In genomic region chr3L:20375878-20376563, dm6 we compare ENCODE assay signal across 1 fruit fly cellular context.
TF ChIP-seq lines count a peak whose summit lies in the region.

Ide (minus strand) TSS chr3L:20375896.
RhoBTB (plus strand) TSS chr3L:20376242.

TF ChIP-seq in whole organism, embryonic, 481 proteins besides CTCF, POLR2A, EP300 and RAD21 (continued from another document and continues in another):
- TF ChIP-seq CG1024 (GFP tag; IDR thresholded peaks at IDR 0.05; lab: Robert Waterston, UW) (no peak), YL-1 (GFP tag; optimal IDR thresholded peaks at IDR 0.05; lab: Kevin White, UChicago) (peak; percentile 50), Oaz (GFP tag; IDR thresholded peaks at IDR 0.05; lab: Robert Waterston, UW) (peak; percentile 56), ftz-f1 (GFP tag; optimal IDR thresholded peaks at IDR 0.05; lab: Kevin White, UChicago) (peak; percentile 28), fd102C (GFP tag; optimal IDR thresholded peaks at IDR 0.05; lab: Kevin White, UChicago) (no peak), ssp (GFP tag; IDR thresholded peaks at IDR 0.05; lab: Robert Waterston, UW) (peak; percentile 67; the same call in 1 of the 2 replicates), Camta (GFP tag; optimal IDR thresholded peaks at IDR 0.05; lab: Kevin White, UChicago) (peak; percentile 85), CG10959 (GFP tag; IDR thresholded peaks at IDR 0.05; lab: Robert Waterston, UW) (no peak), stwl (tag; optimal IDR thresholded peaks at IDR 0.05; lab: Kevin White, UChicago) (peak; percentile 63), CG16813 (GFP tag; IDR thresholded peaks at IDR 0.05; lab: Robert Waterston, UW; ENCODE audit: partially characterized antibody) (peak; percentile 39; the same call in 1 of the 3 replicates), aop (GFP tag; IDR thresholded peaks at IDR 0.05; lab: Robert Waterston, UW) (no peak), CG17359 (tag; optimal IDR thresholded peaks at IDR 0.05; lab: Kevin White, UChicago) (peak; percentile 71), CG8089 (GFP tag; optimal IDR thresholded peaks at IDR 0.05; lab: Kevin White, UChicago) (peak; percentile 77), nerfin-1 (tag; optimal IDR thresholded peaks at IDR 0.05; lab: Kevin White, UChicago) (peak; percentile 54), CG43689 (GFP tag; IDR thresholded peaks at IDR 0.05; lab: Robert Waterston, UW) (no peak), da (GFP tag; optimal IDR thresholded peaks at IDR 0.05; lab: Kevin White, UChicago) (peak; percentile 67), Doc2 (GFP tag; IDR thresholded peaks at IDR 0.05; lab: Robert Waterston, UW) (peak; percentile 48; the same call in 1 of the 2 replicates), E2f1 (GFP tag; IDR thresholded peaks at IDR 0.05; lab: Robert Waterston, UW) (peak; percentile 46; the same call in 1 of the 2 replicates), jigr1 (GFP tag; IDR thresholded peaks at IDR 0.05; lab: Robert Waterston, UW) (peak; percentile 15; the same call in 1 of the 3 replicates), CG14441 (GFP tag; IDR thresholded peaks at IDR 0.05; lab: Robert Waterston, UW) (peak; percentile 75), Hand (GFP tag; optimal IDR thresholded peaks at IDR 0.05; lab: Kevin White, UChicago) (no peak), CG1792 (GFP tag; optimal IDR thresholded peaks at IDR 0.05; lab: Kevin White, UChicago) (peak; percentile 73), Mrtf (GFP tag; IDR thresholded peaks at IDR 0.05; lab: Robert Waterston, UW) (peak; percentile 61), CG7987 (GFP tag; optimal IDR thresholded peaks at IDR 0.05; lab: Kevin White, UChicago) (peak; percentile 21), CG10543 (GFP tag; optimal IDR thresholded peaks at IDR 0.05; lab: Kevin White, UChicago) (peak; percentile 85), CG1529 (GFP tag; optimal IDR thresholded peaks at IDR 0.05; lab: Kevin White, UChicago) (peak; percentile 5), Nf-YC (tag; optimal IDR thresholded peaks at IDR 0.05; lab: Kevin White, UChicago) (no peak), CG15269 (tag; optimal IDR thresholded peaks at IDR 0.05; lab: Kevin White, UChicago) (peak; percentile 83), CG9727 (GFP tag; optimal IDR thresholded peaks at IDR 0.05; lab: Kevin White, UChicago) (peak; percentile 77), pfk (GFP tag; optimal IDR thresholded peaks at IDR 0.05; lab: Kevin White, UChicago) (no peak), CG33213 (GFP tag; optimal IDR thresholded peaks at IDR 0.05; lab: Kevin White, UChicago) (peak; percentile 81), dan (GFP tag; IDR thresholded peaks at IDR 0.05; lab: Robert Waterston, UW) (no peak), tll (GFP tag; optimal IDR thresholded peaks at IDR 0.05; lab: Kevin White, UChicago) (peak in 1 of 2 experiments; percentile 16), cad (GFP tag; optimal IDR thresholded peaks at IDR 0.05; lab: Kevin White, UChicago) (no peak), gsb-n (tag; optimal IDR thresholded peaks at IDR 0.05; lab: Kevin White, UChicago) (no peak), CG3995 (GFP tag; optimal IDR thresholded peaks at IDR 0.05; lab: Kevin White, UChicago) (peak; percentile 99), Abd-B (GFP tag; optimal IDR thresholded peaks at IDR 0.05; lab: Kevin White, UChicago) (peak; percentile 96), CG15514 (GFP tag; optimal IDR thresholded peaks at IDR 0.05; lab: Kevin White, UChicago) (peak; percentile 98), Jarid2 (GFP tag; optimal IDR thresholded peaks at IDR 0.05; lab: Kevin White, UChicago) (peak; percentile 41), ham (GFP tag; IDR thresholded peaks at IDR 0.05; lab: Robert Waterston, UW) (peak; percentile 51; the same call in 1 of the 2 replicates), BEAF-32 (GFP tag; optimal IDR thresholded peaks at IDR 0.05; lab: Kevin White, UChicago) (peak; percentile 58), CG14667 (GFP tag; IDR thresholded peaks at IDR 0.05; lab: Robert Waterston, UW) (peak; percentile 58), CG32772 (GFP tag; IDR thresholded peaks at IDR 0.05; lab: Robert Waterston, UW) (peak; percentile 67), bigmax (GFP tag; optimal IDR thresholded peaks at IDR 0.05; lab: Kevin White, UChicago) (no peak), disco-r (GFP tag; optimal IDR thresholded peaks at IDR 0.05; lab: Kevin White, UChicago) (peak; percentile 51), dmrt99B (tag; optimal IDR thresholded peaks at IDR 0.05; lab: Kevin White, UChicago) (no peak), gem (tag; optimal IDR thresholded peaks at IDR 0.05; lab: Kevin White, UChicago) (no peak), Mes4 (GFP tag; optimal IDR thresholded peaks at IDR 0.05; lab: Kevin White, UChicago) (peak; percentile 47), CG4424 (GFP tag; optimal IDR thresholded peaks at IDR 0.05; lab: Kevin White, UChicago) (peak; percentile 66), CG15696 (tag; optimal IDR thresholded peaks at IDR 0.05; lab: Kevin White, UChicago) (peak; percentile 72), Elba2 (GFP tag; optimal IDR thresholded peaks at IDR 0.05; lab: Kevin White, UChicago) (peak; percentile 94), CG42726 (GFP tag; IDR thresholded peaks at IDR 0.05; lab: Robert Waterston, UW; ENCODE audit: partially characterized antibody) (no peak), nmo (GFP tag; optimal IDR thresholded peaks at IDR 0.05; lab: Kevin White, UChicago) (peak; percentile 90), CG4707 (GFP tag; optimal IDR thresholded peaks at IDR 0.05; lab: Kevin White, UChicago) (no peak), Ets97D (GFP tag; optimal IDR thresholded peaks at IDR 0.05; lab: Kevin White, UChicago) (peak; percentile 87), CG5180 (GFP tag; optimal IDR thresholded peaks at IDR 0.05; lab: Kevin White, UChicago) (no peak), ERR (GFP tag; optimal IDR thresholded peaks at IDR 0.05; lab: Kevin White, UChicago) (peak; percentile 64), Side (GFP tag; optimal IDR thresholded peaks at IDR 0.05; lab: Kevin White, UChicago) (peak; percentile 85), NK7.1 (GFP tag; optimal IDR thresholded peaks at IDR 0.05; lab: Kevin White, UChicago) (peak; percentile 50), sr (GFP tag; IDR thresholded peaks at IDR 0.05; lab: Robert Waterston, UW) (no peak), ken (GFP tag; IDR thresholded peaks at IDR 0.05; lab: Robert Waterston, UW) (peak; percentile 46; the same call in 1 of the 3 replicates), CG4360 (GFP tag; IDR thresholded peaks at IDR 0.05; lab: Robert Waterston, UW) (no peak), CG11696 (GFP tag; IDR thresholded peaks at IDR 0.05; lab: Robert Waterston, UW) (no peak), sqz (GFP tag; optimal IDR thresholded peaks at IDR 0.05; lab: Kevin White, UChicago) (no peak), Lhr (GFP tag; optimal IDR thresholded peaks at IDR 0.05; lab: Kevin White, UChicago) (peak; percentile 89), bowl (GFP tag; IDR thresholded peaks at IDR 0.05; lab: Robert Waterston, UW) (no peak), CG2875 (GFP tag; optimal IDR thresholded peaks at IDR 0.05; lab: Kevin White, UChicago) (no peak), phol (tag; optimal IDR thresholded peaks at IDR 0.05; lab: Kevin White, UChicago) (peak; percentile 90), CG13424 (tag; optimal IDR thresholded peaks at IDR 0.05; lab: Kevin White, UChicago) (peak; percentile 87), CG15011 (GFP tag; optimal IDR thresholded peaks at IDR 0.05; lab: Kevin White, UChicago) (no peak), Hr39 (optimal IDR thresholded peaks at IDR 0.05; lab: Kevin White, UChicago) (peak; percentile 36), Ravus (GFP tag; IDR thresholded peaks at IDR 0.05; lab: Robert Waterston, UW) (peak; percentile 6; the same call in 1 of the 2 replicates), CG15601 (tag; optimal IDR thresholded peaks at IDR 0.05; lab: Kevin White, UChicago) (no peak), CG7786 (GFP tag; optimal IDR thresholded peaks at IDR 0.05; lab: Kevin White, UChicago) (peak; percentile 90), her (GFP tag; optimal IDR thresholded peaks at IDR 0.05; lab: Kevin White, UChicago) (peak; percentile 53), Atf3 (GFP tag; optimal IDR thresholded peaks at IDR 0.05; lab: Kevin White, UChicago) (peak; percentile 77), B-H1 (GFP tag; IDR thresholded peaks at IDR 0.05; lab: Robert Waterston, UW) (no peak), wor (GFP tag; IDR thresholded peaks at IDR 0.05; lab: Robert Waterston, UW) (no peak; the same call in 1 of the 2 replicates), CG14860 (GFP tag; IDR thresholded peaks at IDR 0.05; lab: Robert Waterston, UW; ENCODE audit: partially characterized antibody) (no peak), lab (GFP tag; optimal IDR thresholded peaks at IDR 0.05; lab: Kevin White, UChicago) (peak; percentile 78), Rfx (GFP tag; IDR thresholded peaks at IDR 0.05; lab: Robert Waterston, UW) (peak; percentile 86), ranshi (GFP tag; IDR thresholded peaks at IDR 0.05; lab: Robert Waterston, UW) (peak; percentile 74; the same call in 1 of the 2 replicates), CG10366 (GFP tag; IDR thresholded peaks at IDR 0.05; lab: Robert Waterston, UW) (0 out of 2 replicates have a peak, but pooled peaks have one; percentile 62), CG14710 (tag; optimal IDR thresholded peaks at IDR 0.05; lab: Kevin White, UChicago) (peak; percentile 87), CG1832 (GFP tag; optimal IDR thresholded peaks at IDR 0.05; lab: Kevin White, UChicago) (no peak), sens-2 (GFP tag; IDR thresholded peaks at IDR 0.05; lab: Robert Waterston, UW) (0 out of 2 replicates have a peak, but pooled peaks have one; percentile 14), ara (GFP tag; IDR thresholded peaks at IDR 0.05; lab: Robert Waterston, UW) (0 out of 2 replicates have a peak, but pooled peaks have one; percentile 41), CG4730 (GFP tag; IDR thresholded peaks at IDR 0.05; lab: Robert Waterston, UW) (0 out of 2 replicates have a peak, but pooled peaks have one; percentile 2), CG15479 (GFP tag; optimal IDR thresholded peaks at IDR 0.05; lab: Kevin White, UChicago) (peak; percentile 64), CG8924 (tag; optimal IDR thresholded peaks at IDR 0.05; lab: Kevin White, UChicago) (peak; percentile 76), Bteb2 (GFP tag; optimal IDR thresholded peaks at IDR 0.05; lab: Kevin White, UChicago) (peak; percentile 76), CG7839 (tag; optimal IDR thresholded peaks at IDR 0.05; lab: Kevin White, UChicago) (peak; percentile 85), CG3726 (GFP tag; IDR thresholded peaks at IDR 0.05; lab: Robert Waterston, UW) (no peak), CG31441 (GFP tag; IDR thresholded peaks at IDR 0.05; lab: Robert Waterston, UW) (peak; percentile 89), CG7357 (GFP tag; IDR thresholded peaks at IDR 0.05; lab: Robert Waterston, UW) (no peak; the same call in none of the 3 replicates), NC2β (GFP tag; optimal IDR thresholded peaks at IDR 0.05; lab: Kevin White, UChicago) (peak; percentile 66), crc (GFP tag; optimal IDR thresholded peaks at IDR 0.05; lab: Kevin White, UChicago) (peak; percentile 67), CG1647 (GFP tag; optimal IDR thresholded peaks at IDR 0.05; lab: Kevin White, UChicago) (peak; percentile 76), Bgb (GFP tag; IDR thresholded peaks at IDR 0.05; lab: Robert Waterston, UW; ENCODE audit: partially characterized antibody) (peak; percentile 34; the same call in 1 of the 2 replicates), CG13894 (tag; optimal IDR thresholded peaks at IDR 0.05; lab: Kevin White, UChicago) (no peak), CG6791 (GFP tag; IDR thresholded peaks at IDR 0.05; lab: Robert Waterston, UW; ENCODE audit: partially characterized antibody) (no peak), knrl (GFP tag; IDR thresholded peaks at IDR 0.05; lab: Robert Waterston, UW; ENCODE audit: partially characterized antibody) (peak; percentile 63), pzg (GFP tag; optimal IDR thresholded peaks at IDR 0.05; lab: Kevin White, UChicago) (peak; percentile 73), so (GFP tag; IDR thresholded peaks at IDR 0.05; lab: Robert Waterston, UW) (no peak), Hmx (GFP tag; optimal IDR thresholded peaks at IDR 0.05; lab: Kevin White, UChicago) (no peak), sim (GFP tag; IDR thresholded peaks at IDR 0.05; lab: Robert Waterston, UW) (no peak), maf-S (GFP tag; optimal IDR thresholded peaks at IDR 0.05; lab: Kevin White, UChicago) (peak; percentile 84), Dip3 (GFP tag; optimal IDR thresholded peaks at IDR 0.05; lab: Kevin White, UChicago) (peak; percentile 93), crp (GFP tag; optimal IDR thresholded peaks at IDR 0.05; lab: Kevin White, UChicago) (peak; percentile 67 to 91), br (optimal IDR thresholded peaks at IDR 0.05; lab: Kevin White, UChicago) (no peak), danr (GFP tag; IDR thresholded peaks at IDR 0.05; lab: Robert Waterston, UW) (peak; percentile 70), zfh2 (GFP tag; optimal IDR thresholded peaks at IDR 0.05; lab: Kevin White, UChicago) (peak; percentile 95), Dll (GFP tag; IDR thresholded peaks at IDR 0.05; lab: Robert Waterston, UW; ENCODE audit: partially characterized antibody) (no peak), CG17802 (tag; optimal IDR thresholded peaks at IDR 0.05; lab: Kevin White, UChicago) (peak; percentile 25), Dbx (GFP tag; IDR thresholded peaks at IDR 0.05; lab: Robert Waterston, UW) (peak; percentile 86), CG7745 (tag; optimal IDR thresholded peaks at IDR 0.05; lab: Kevin White, UChicago) (no peak), Nf-YA (GFP tag; IDR thresholded peaks at IDR 0.05; lab: Robert Waterston, UW) (no peak), Xrp1 (GFP tag; IDR thresholded peaks at IDR 0.05; lab: Robert Waterston, UW) (peak; percentile 54; the same call in 1 of the 2 replicates), gsb (GFP tag; IDR thresholded peaks at IDR 0.05; lab: Robert Waterston, UW) (no peak), rib (GFP tag; IDR thresholded peaks at IDR 0.05; lab: Robert Waterston, UW) (peak; percentile 32; the same call in 1 of the 2 replicates), CG10209 (GFP tag; optimal IDR thresholded peaks at IDR 0.05; lab: Kevin White, UChicago) (peak; percentile 79), CG12769 (tag; optimal IDR thresholded peaks at IDR 0.05; lab: Kevin White, UChicago) (peak; percentile 77), CG12219 (GFP tag; optimal IDR thresholded peaks at IDR 0.05; lab: Kevin White, UChicago) (peak; percentile 40), fu2 (GFP tag; optimal IDR thresholded peaks at IDR 0.05; lab: Kevin White, UChicago) (peak; percentile 92), CG11247 (GFP tag; IDR thresholded peaks at IDR 0.05; lab: Robert Waterston, UW) (peak; percentile 69), lmd (GFP tag; IDR thresholded peaks at IDR 0.05; lab: Robert Waterston, UW) (peak; percentile 85), MTF-1 (GFP tag; optimal IDR thresholded peaks at IDR 0.05; lab: Kevin White, UChicago; ENCODE audit: borderline replicate concordance) (no peak), Dfd (GFP tag; optimal IDR thresholded peaks at IDR 0.05; lab: Kevin White, UChicago) (peak in 1 of 2 experiments; percentile 10), Ssrp (tag; optimal IDR thresholded peaks at IDR 0.05; lab: Kevin White, UChicago) (peak; percentile 77)
